Worm (Caenorhabditis elegans): Measurements from ENCODE around the gene B0001.2.

DNA sequence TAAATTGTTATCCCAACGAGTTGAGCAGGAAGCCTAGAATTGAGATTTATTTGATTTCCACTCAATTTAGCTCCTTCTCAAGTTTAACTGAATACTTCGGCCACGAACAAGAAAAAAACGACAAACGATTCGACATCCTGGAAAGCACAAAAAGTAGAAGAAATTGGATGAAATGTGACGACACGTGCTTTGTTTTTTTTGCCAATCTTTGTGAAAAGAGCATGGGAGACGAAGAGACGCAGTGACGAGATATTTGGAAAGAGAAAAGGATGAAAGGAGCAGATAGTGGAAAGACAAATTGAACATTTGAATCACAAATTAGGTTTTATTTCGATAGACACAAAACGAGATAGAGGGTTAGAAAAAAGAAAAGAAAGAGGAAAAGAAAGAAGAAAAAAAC, 36.3 kb downstream of the B0001.2 start:
- TF ChIP-seq flt-1 (GFP tag; IDR thresholded peaks at IDR 0.05) (no peak), ama-1 (optimal IDR thresholded peaks at IDR 0.05) (no peak), F13C5.2 (tag; optimal IDR thresholded peaks at IDR 0.05) (no peak), tbx-37 (GFP tag; conservative IDR thresholded peaks at IDR 0.05) (no peak)

Measured in whole organism, early embryonic.